Worm (Caenorhabditis elegans) whole organism, early embryonic: ENCODE data around the gene ceh-82.

Experiments used
- B0310.2 ChIP-seq: sonication (generic microtip); optimal IDR thresholded peaks from 2 replicates; lab custom pipeline; 2016; ENCODE audit warnings: mild to moderate bottlenecking, missing genetic modification characterization, missing compliant biosample characterization
- F13C5.2 ChIP-seq: sonication (generic microtip); optimal IDR thresholded peaks from 2 replicates; lab custom pipeline; 2017; ENCODE audit warnings: mild to moderate bottlenecking, missing genetic modification characterization, inconsistent platforms, missing compliant biosample characterization
- aly-1 ChIP-seq: sonication (generic microtip); optimal IDR thresholded peaks from 2 replicates; lab custom pipeline; 2016; ENCODE audit warnings: missing genetic modification characterization, missing compliant biosample characterization
- ama-1 ChIP-seq: fragments of 150-350 bp; optimal IDR thresholded peaks from 2 replicates; lab custom pipeline; 2014
- ceh-13 ChIP-seq: fragments of 200-800 bp; sonication (Bioruptor generic); optimal IDR thresholded peaks from 2 replicates; lab custom pipeline; 2018; ENCODE audit warnings: mild to moderate bottlenecking, missing genetic modification characterization, missing compliant biosample characterization
- ceh-36 ChIP-seq: sonication (generic microtip); optimal IDR thresholded peaks from 2 replicates; lab custom pipeline; 2016; ENCODE audit warnings: missing genetic modification characterization, inconsistent platforms, missing compliant biosample characterization
- ets-7 ChIP-seq: sonication (generic microtip); optimal IDR thresholded peaks from 2 replicates; lab custom pipeline; 2016; ENCODE audit warnings: missing genotype, missing genetic modification characterization, missing compliant biosample characterization
- flt-1 ChIP-seq: fragments of 200-800 bp; sonication (Bioruptor generic); IDR thresholded peaks from 2 replicates; pipeline ENCODE4 v1.3.6; 2022; ENCODE audit warnings: missing genetic modification characterization, missing compliant biosample characterization
- hmbx-1 ChIP-seq: sonication (generic microtip); optimal IDR thresholded peaks from 2 replicates; lab custom pipeline; 2016; ENCODE audit warnings: mild to moderate bottlenecking, missing genetic modification characterization, missing compliant biosample characterization
- hmg-4 ChIP-seq: fragments of 200-800 bp; sonication (Bioruptor generic); optimal IDR thresholded peaks from 2 replicates; lab custom pipeline; 2018; ENCODE audit warnings: mild to moderate bottlenecking, missing genetic modification characterization, missing compliant biosample characterization
- hnd-1 ChIP-seq: sonication (generic microtip); optimal IDR thresholded peaks from 2 replicates; lab custom pipeline; 2016; ENCODE audit warnings: missing genetic modification characterization, missing compliant biosample characterization
- pes-1 ChIP-seq: fragments of 200-800 bp; sonication (Bioruptor generic); IDR thresholded peaks from 2 replicates; pipeline ENCODE4 v1.3.6; 2022; ENCODE audit warnings: missing genetic modification reagents, missing genetic modification characterization, missing compliant biosample characterization
- scrt-1 ChIP-seq: fragments of 200-800 bp; sonication (Bioruptor generic); IDR thresholded peaks from 2 replicates; pipeline ENCODE4 v1.3.6; 2022; ENCODE audit warnings: missing genetic modification characterization, missing compliant biosample characterization
- sea-1 ChIP-seq: fragments of 200-800 bp; sonication (Bioruptor generic); conservative IDR thresholded peaks from 2 replicates; pipeline ENCODE4 v1.3.6; 2022; ENCODE audit warnings: missing genetic modification characterization, missing compliant biosample characterization
- tbx-11 ChIP-seq: fragments of 200-800 bp; sonication (Bioruptor generic); IDR thresholded peaks from 2 replicates; pipeline ENCODE4 v1.3.6; 2022; ENCODE audit warnings: missing genetic modification characterization, missing compliant biosample characterization
- tbx-37 ChIP-seq: fragments of 200-800 bp; sonication (Bioruptor generic); conservative IDR thresholded peaks from 2 replicates; pipeline ENCODE4 v1.3.6; 2022; ENCODE audit warnings: missing genetic modification reagents, missing genetic modification characterization, missing compliant biosample characterization
- tra-4 ChIP-seq: sonication (generic microtip); optimal IDR thresholded peaks from 2 replicates; lab custom pipeline; 2017; ENCODE audit warnings: missing genetic modification characterization, missing compliant biosample characterization

ceh-82 gene

ce11 chrII:1735145-1735544, 3.1 kb downstream of the ceh-82 start:
- TF ChIP-seq pes-1 (GFP tag; lab: Robert Waterston, UW) (no peak), ceh-36 (tag; lab: Kevin White, UChicago) (no peak), tbx-37 (GFP tag; lab: Robert Waterston, UW) (no peak), aly-1 (no peak), flt-1 (GFP tag; lab: Robert Waterston, UW) (no peak)

ce11 chrII:1736353-1736752, 4.3 kb downstream of the ceh-82 start, which contains the start of gene ceh-83:
Gene ceh-83, minus strand, starts transcription at chrII:1736533.
- TF ChIP-seq flt-1 (GFP tag; lab: Robert Waterston, UW) (no peak), ama-1 (lab: Kevin White, UChicago) (no peak)

DNA sequence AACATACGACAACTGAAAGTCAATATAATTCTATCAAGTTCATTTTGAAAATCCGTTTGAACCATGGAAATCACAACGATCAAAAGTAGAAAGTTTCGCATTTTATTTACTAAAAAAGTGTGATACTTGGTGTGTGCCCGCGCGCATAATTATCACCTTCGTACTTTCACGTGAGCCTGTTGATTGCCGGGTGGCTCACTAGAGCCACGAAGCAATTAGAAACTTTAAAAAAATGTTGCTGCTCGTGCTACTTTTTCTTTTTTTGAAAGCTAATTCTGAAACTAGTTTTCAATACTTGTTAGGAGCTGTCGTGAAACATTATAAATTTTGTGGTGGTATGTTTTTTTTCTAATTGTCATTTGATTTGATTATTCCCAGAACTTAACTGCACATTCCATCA, 6.8 kb downstream of the ceh-82 start, which contains the start of the genes irld-9 and irld-33:
Gene irld-9 (minus strand): TSS at position 101 of the 400 bp plus-strand sequence.
Gene irld-33 (plus strand): TSS at position 209 of the 400 bp plus-strand sequence.
- no peak for TF ChIP-seq ceh-13 (GFP tag; lab: Kevin White, UChicago)
- TF ChIP-seq flt-1 (GFP tag; lab: Robert Waterston, UW) = no peak
- no peak for TF ChIP-seq tbx-37 (GFP tag; lab: Robert Waterston, UW)
- TF ChIP-seq tbx-11 (GFP tag; lab: Robert Waterston, UW) = no peak
- TF ChIP-seq aly-1 = no peak
- no peak for TF ChIP-seq hmg-4

ce11 chrII:1741248-1741647, 9.2 kb downstream of the ceh-82 start, which contains the start of gene K07G6.1:
Gene K07G6.1, plus strand, starts transcription at chrII:1741548.
- TF ChIP-seq tra-4 (tag; lab: Kevin White, UChicago) = no peak
- no peak for TF ChIP-seq hnd-1 (tag; lab: Kevin White, UChicago)
- no peak for TF ChIP-seq hmbx-1

ce11 chrII:1742535-1742934, 10.5 kb downstream of the ceh-82 start, which contains the start of gene F36H5.12:
Gene F36H5.12, plus strand, starts transcription at chrII:1742835.
- TF ChIP-seq hmg-4 (no peak), ama-1 (lab: Kevin White, UChicago) (no peak), hnd-1 (tag; lab: Kevin White, UChicago) (no peak), ceh-13 (GFP tag; lab: Kevin White, UChicago) (no peak), scrt-1 (GFP tag; lab: Robert Waterston, UW) (no peak), pes-1 (GFP tag; lab: Robert Waterston, UW) (no peak), tra-4 (tag; lab: Kevin White, UChicago) (no peak), tbx-11 (GFP tag; lab: Robert Waterston, UW) (no peak), sea-1 (no peak), B0310.2 (tag; lab: Kevin White, UChicago) (no peak), tbx-37 (GFP tag; lab: Robert Waterston, UW) (no peak), ets-7 (tag; lab: Kevin White, UChicago) (no peak), flt-1 (GFP tag; lab: Robert Waterston, UW) (no peak), F13C5.2 (tag; lab: Kevin White, UChicago) (no peak), ceh-36 (tag; lab: Kevin White, UChicago) (no peak), aly-1 (no peak), hmbx-1 (no peak)

DNA sequence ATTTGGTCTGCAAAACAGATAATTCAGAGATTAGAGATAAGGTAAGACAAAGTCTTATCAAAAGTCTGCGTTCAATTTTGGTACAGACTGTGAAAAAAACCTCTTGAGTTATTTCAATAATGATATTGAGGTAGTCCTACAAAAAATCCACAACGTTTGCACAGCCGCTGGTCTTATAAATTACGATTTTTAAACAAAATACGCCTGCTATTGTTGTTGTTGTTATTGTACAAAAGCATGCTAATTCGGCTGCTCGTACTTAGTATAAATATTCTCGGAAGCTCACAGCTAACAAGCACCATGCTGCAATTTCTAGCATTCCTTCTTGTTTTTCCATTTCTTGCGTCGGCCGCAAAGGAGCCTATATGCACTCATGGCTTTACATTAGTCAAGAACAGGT, 12.2 kb downstream of the ceh-82 start, which contains the start of gene clec-19:
Gene clec-19 (plus strand): TSS at position 301 of the 400 bp plus-strand sequence.
- TF ChIP-seq ceh-13 (GFP tag; lab: Kevin White, UChicago) (no peak), hmg-4 (no peak), hmbx-1 (no peak), ceh-36 (tag; lab: Kevin White, UChicago) (no peak), tbx-37 (GFP tag; lab: Robert Waterston, UW) (no peak), F13C5.2 (tag; lab: Kevin White, UChicago) (no peak), aly-1 (no peak), tra-4 (tag; lab: Kevin White, UChicago) (no peak), B0310.2 (tag; lab: Kevin White, UChicago) (no peak), tbx-11 (GFP tag; lab: Robert Waterston, UW) (no peak), pes-1 (GFP tag; lab: Robert Waterston, UW) (no peak), ets-7 (tag; lab: Kevin White, UChicago) (no peak), ama-1 (lab: Kevin White, UChicago) (no peak), hnd-1 (tag; lab: Kevin White, UChicago) (no peak), flt-1 (GFP tag; lab: Robert Waterston, UW) (no peak), sea-1 (no peak), scrt-1 (GFP tag; lab: Robert Waterston, UW) (no peak)

- no peak for TF ChIP-seq aly-1
- TF ChIP-seq hmbx-1 = no peak
Observed at ce11 chrII:1750413-1750812, 18.4 kb downstream of the ceh-82 start, which contains the start of the genes F36H5.13 and F36H5.8. Gene F36H5.13, minus strand, starts transcription at chrII:1750513. Gene F36H5.8, minus strand, starts transcription at chrII:1750686.

DNA sequence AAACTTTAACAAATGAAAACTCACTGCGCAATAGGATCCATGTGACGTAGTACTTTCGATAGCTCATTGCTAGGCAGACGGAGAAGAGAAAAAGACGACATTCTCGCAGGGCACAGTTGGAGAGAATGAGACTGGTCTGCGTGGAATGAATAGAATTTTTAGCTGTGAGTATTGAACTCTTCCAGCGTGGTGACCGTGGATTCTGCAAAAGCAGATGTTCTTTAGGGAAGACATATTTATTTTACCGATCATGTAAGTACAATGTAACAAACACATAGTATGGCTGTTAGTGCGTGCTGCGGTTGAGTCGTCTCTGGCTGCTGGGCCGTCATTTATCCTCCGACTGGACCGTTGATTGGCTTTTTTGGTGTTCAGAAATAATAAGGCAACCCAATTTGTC, 21.0 kb downstream of the ceh-82 start, which contains the start of gene F36H5.9:
Gene F36H5.9 (minus strand): TSS at position 101 of the 400 bp plus-strand sequence.
- TF ChIP-seq ets-7 (tag; lab: Kevin White, UChicago) (no peak), tbx-37 (GFP tag; lab: Robert Waterston, UW) (no peak), hmbx-1 (no peak)

ce11 chrII:1756072-1756471, 24.0 kb downstream of the ceh-82 start, which contains the start of gene F36H5.17:
Gene F36H5.17, minus strand, starts transcription at chrII:1756172.
- TF ChIP-seq tbx-11 (GFP tag; lab: Robert Waterston, UW) (no peak), ceh-36 (tag; lab: Kevin White, UChicago) (no peak), aly-1 (no peak), pes-1 (GFP tag; lab: Robert Waterston, UW) (no peak), hnd-1 (tag; lab: Kevin White, UChicago) (no peak)
